Worm (Caenorhabditis elegans) whole organism, L1 larva: ENCODE results near the gene C15H11.10.

Source experiments
- aly-2 ChIP-seq: fragments of 150-350 bp; optimal IDR thresholded peaks from 2 replicates; lab custom pipeline; 2014; ENCODE audit warnings: missing biosample characterization, missing genetic modification characterization
- fkh-10 ChIP-seq: sonication (generic microtip); optimal IDR thresholded peaks from 2 replicates; lab custom pipeline; 2017; ENCODE audit warnings: missing biosample characterization, missing genetic modification reagents, missing genetic modification characterization
- fos-1 ChIP-seq: fragments of 150-350 bp; optimal IDR thresholded peaks from 2 replicates; lab custom pipeline; 2014; ENCODE audit warnings: missing biosample characterization, missing genetic modification characterization
- lin-13 ChIP-seq: fragments of 150-350 bp; optimal IDR thresholded peaks from 2 replicates; lab custom pipeline; 2014; ENCODE audit warnings: missing biosample characterization, missing genetic modification reagents, missing genetic modification characterization
- lin-15B ChIP-seq: fragments of 150-350 bp; sonication (generic microtip); optimal IDR thresholded peaks from 3 replicates; lab custom pipeline; 2014; ENCODE audit warnings: missing biosample characterization, missing genetic modification characterization
- mep-1 ChIP-seq: fragments of 150-350 bp; optimal IDR thresholded peaks from 2 replicates; lab custom pipeline; 2014; ENCODE audit warnings: missing biosample characterization, missing genetic modification characterization
- nhr-76 ChIP-seq: sonication (generic microtip); optimal IDR thresholded peaks from 2 replicates; lab custom pipeline; 2017; ENCODE audit warnings: missing biosample characterization, missing genetic modification characterization
- nhr-90 ChIP-seq: sonication (generic microtip); optimal IDR thresholded peaks from 2 replicates; lab custom pipeline; 2016; ENCODE audit warnings: mild to moderate bottlenecking, missing genetic modification characterization, missing compliant biosample characterization; ENCODE audit not compliant: poor library complexity
- skn-1 ChIP-seq: fragments of 150-350 bp; optimal IDR thresholded peaks from 2 replicates; lab custom pipeline; 2014; ENCODE audit warnings: missing biosample characterization, missing genetic modification characterization
- vab-15 ChIP-seq: sonication (generic microtip); optimal IDR thresholded peaks from 2 replicates; lab custom pipeline; 2017; ENCODE audit warnings: missing genotype, mild to moderate bottlenecking, missing genetic modification characterization, missing compliant biosample characterization
- zip-4 ChIP-seq: fragments of 200-800 bp; sonication (Bioruptor generic); optimal IDR thresholded peaks from 2 replicates; lab custom pipeline; 2018; ENCODE audit warnings: mild to moderate bottlenecking, missing genetic modification characterization, moderate library complexity, missing compliant biosample characterization

DNA sequence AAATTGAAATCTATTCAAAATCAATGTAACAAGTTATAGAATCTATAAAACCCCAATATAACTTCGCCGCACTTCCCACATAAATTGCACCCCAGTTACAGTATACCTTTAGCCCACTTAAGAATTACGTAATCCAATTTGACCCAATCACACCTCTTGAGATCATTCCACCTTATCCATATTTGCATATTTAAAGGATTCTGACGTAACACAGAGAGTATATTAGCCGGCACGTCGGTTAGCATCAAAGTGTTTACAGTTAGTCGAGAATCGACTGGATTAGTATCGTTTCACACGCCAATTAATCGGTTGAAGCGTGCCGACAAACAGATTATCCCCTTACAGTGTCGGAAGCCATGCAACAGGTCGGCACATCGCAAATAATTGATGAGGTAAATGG lies 41.7 kb downstream of the C15H11.10 start:
- no peak for TF ChIP-seq mep-1
- no peak for TF ChIP-seq fos-1
- TF ChIP-seq lin-15B (tag; lab: Kevin White, UChicago), result no peak
- TF ChIP-seq lin-13, result no peak
- no peak for TF ChIP-seq nhr-76
- TF ChIP-seq fkh-10 (GFP tag; lab: Kevin White, UChicago), result no peak
- no peak for TF ChIP-seq zip-4 (GFP tag; lab: Kevin White, UChicago)
- no peak for TF ChIP-seq vab-15 (tag; lab: Kevin White, UChicago)
- TF ChIP-seq aly-2 (tag; lab: Kevin White, UChicago), result no peak
- TF ChIP-seq skn-1 (tag; lab: Kevin White, UChicago), result no peak
- TF ChIP-seq nhr-90 (tag; lab: Kevin White, UChicago), result no peak
